Fruit fly (Drosophila melanogaster) S2 (cell line): Measurements from ENCODE around the gene CG9135.

Experiments
- CG8478 ChIP-seq: fragments of >200 bp; optimal IDR thresholded peaks from 2 replicates; lab custom pipeline; 2018
- CTCF ChIP-seq, 2 experiments: fragments of >200 bp; optimal IDR thresholded peaks; 2 replicates each; lab custom pipeline; 2018

DNA sequence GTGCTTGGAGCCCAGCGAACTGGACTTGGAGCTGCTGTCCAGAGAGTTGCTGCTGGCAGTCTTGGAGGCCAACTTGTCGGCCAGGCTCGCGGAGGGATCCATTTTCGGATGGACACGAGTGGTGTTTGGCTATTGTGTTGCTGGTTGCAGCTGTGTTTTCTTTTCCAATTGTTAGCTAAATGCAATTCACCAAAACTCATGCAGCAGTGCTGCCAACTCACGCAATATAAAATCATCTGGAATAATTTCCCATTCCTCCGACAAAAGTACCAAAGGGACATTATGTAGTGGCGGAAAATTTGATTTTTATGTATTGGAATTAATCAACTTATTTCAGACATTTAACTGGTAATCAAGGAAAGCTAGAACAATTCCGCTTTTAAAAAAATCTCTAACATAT lies 13.9 kb upstream of the CG9135 start, which contains the start of gene mtm:
- no peak for TF ChIP-seq CG8478 (lab: Kevin White, UChicago)
- TF ChIP-seq CTCF (optimal IDR thresholded peaks at IDR 0.05; lab: Kevin White, UChicago): no peak
